Worm (Caenorhabditis elegans): ENCODE results near the gene Y42G9A.3.

Y42G9A.3 gene

DNA sequence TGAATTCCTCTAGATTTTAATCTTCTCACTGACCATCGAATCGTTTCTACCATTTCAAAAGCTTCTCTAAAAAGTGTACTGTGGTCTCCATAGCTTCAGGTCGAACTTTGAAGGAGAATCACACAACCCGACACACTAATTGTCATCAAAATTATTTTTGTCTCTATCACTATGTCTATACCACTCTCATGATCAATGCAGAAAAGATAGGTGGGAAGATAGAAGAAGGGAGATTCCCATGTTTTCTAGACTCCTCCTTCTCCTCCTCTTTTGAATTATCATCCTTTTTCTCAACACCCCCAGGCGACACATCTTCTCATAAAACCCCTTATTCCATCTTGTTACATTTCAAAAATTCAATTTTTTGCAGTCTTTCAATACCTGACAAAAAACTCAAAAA lies at the start of gene Y42G9A.3:
TSS of gene Y42G9A.3 (plus strand) at position 363 of the 400 bp plus-strand sequence.
- no peak for TF ChIP-seq hnd-1 (tag; optimal IDR thresholded peaks at IDR 0.05)
- TF ChIP-seq ceh-36 (tag; optimal IDR thresholded peaks at IDR 0.05): no peak
- TF ChIP-seq F13C5.2 (tag; optimal IDR thresholded peaks at IDR 0.05): no peak
- TF ChIP-seq tra-4 (tag; optimal IDR thresholded peaks at IDR 0.05): no peak
- no peak for TF ChIP-seq tbx-37 (GFP tag; conservative IDR thresholded peaks at IDR 0.05)
- no peak for TF ChIP-seq ama-1 (optimal IDR thresholded peaks at IDR 0.05)
- TF ChIP-seq scrt-1 (GFP tag; IDR thresholded peaks at IDR 0.05): no peak
- TF ChIP-seq tbx-11 (GFP tag; IDR thresholded peaks at IDR 0.05): no peak
- no peak for TF ChIP-seq ceh-13 (GFP tag; optimal IDR thresholded peaks at IDR 0.05)
- TF ChIP-seq aly-1 (tag; optimal IDR thresholded peaks at IDR 0.05): no peak
- no peak for TF ChIP-seq hmg-4 (GFP tag; optimal IDR thresholded peaks at IDR 0.05)
- no peak for TF ChIP-seq flt-1 (GFP tag; IDR thresholded peaks at IDR 0.05)
- TF ChIP-seq pes-1 (GFP tag; IDR thresholded peaks at IDR 0.05): no peak
- TF ChIP-seq hmbx-1 (tag; optimal IDR thresholded peaks at IDR 0.05): no peak
- TF ChIP-seq B0310.2 (tag; optimal IDR thresholded peaks at IDR 0.05): no peak
- TF ChIP-seq ets-7 (tag; optimal IDR thresholded peaks at IDR 0.05): no peak
- TF ChIP-seq sea-1 (GFP tag; conservative IDR thresholded peaks at IDR 0.05): no peak

DNA sequence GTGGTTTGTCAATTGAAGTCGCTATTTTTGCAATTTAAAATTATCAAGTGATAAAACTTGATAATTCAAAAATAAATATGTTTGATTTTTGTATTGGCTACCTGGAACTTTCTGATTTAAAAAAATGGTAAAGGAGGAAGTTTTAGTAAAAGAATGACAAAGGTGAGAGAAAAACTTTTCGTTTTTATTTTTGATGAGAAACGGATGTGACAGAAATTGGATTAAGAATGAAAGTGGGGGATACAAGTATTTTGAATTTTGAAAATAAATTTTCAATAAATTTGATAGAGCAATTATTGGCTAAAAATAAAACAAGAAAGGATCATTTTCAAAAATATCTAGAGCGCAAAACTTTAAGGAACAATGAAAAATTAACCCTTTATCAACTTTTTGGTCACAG lies 43.3 kb upstream of the Y42G9A.3 start, which contains the start of gene C05D10.4:
TSS of gene C05D10.4 (minus strand) at position 101 of the 400 bp plus-strand sequence.
- TF ChIP-seq scrt-1 (GFP tag; IDR thresholded peaks at IDR 0.05) (no peak), hmg-4 (GFP tag; optimal IDR thresholded peaks at IDR 0.05) (no peak), B0310.2 (tag; optimal IDR thresholded peaks at IDR 0.05) (no peak), sea-1 (GFP tag; conservative IDR thresholded peaks at IDR 0.05) (no peak), ama-1 (optimal IDR thresholded peaks at IDR 0.05) (no peak), hnd-1 (tag; optimal IDR thresholded peaks at IDR 0.05) (no peak), tbx-37 (GFP tag; conservative IDR thresholded peaks at IDR 0.05) (no peak), hmbx-1 (tag; optimal IDR thresholded peaks at IDR 0.05) (no peak), tra-4 (tag; optimal IDR thresholded peaks at IDR 0.05) (no peak), ceh-13 (GFP tag; optimal IDR thresholded peaks at IDR 0.05) (no peak), pes-1 (GFP tag; IDR thresholded peaks at IDR 0.05) (no peak), ceh-36 (tag; optimal IDR thresholded peaks at IDR 0.05) (no peak), aly-1 (tag; optimal IDR thresholded peaks at IDR 0.05) (no peak), flt-1 (GFP tag; IDR thresholded peaks at IDR 0.05) (no peak), F13C5.2 (tag; optimal IDR thresholded peaks at IDR 0.05) (no peak), tbx-11 (GFP tag; IDR thresholded peaks at IDR 0.05) (no peak)

DNA sequence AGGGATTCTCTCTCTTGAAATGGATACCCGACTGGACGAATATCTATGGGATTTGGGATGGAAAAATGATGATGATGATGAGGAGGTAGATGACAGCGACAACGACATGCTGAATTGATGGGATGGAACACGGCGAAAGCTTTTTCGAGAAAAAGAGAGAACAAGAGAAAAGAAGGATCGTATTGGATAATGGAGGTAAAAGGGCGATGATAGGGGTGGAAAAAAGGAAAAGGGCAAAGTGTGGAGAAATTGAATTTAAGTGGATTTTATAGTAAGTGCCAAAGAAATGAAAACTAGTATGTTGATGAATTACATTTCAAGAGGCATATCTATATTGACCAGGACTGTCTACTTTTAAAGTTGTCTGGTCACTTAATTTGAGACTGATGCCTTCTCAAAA lies 40.2 kb upstream of the Y42G9A.3 start:
- no peak for TF ChIP-seq B0310.2 (tag; optimal IDR thresholded peaks at IDR 0.05)
- no peak for TF ChIP-seq sea-1 (GFP tag; conservative IDR thresholded peaks at IDR 0.05)
- no peak for TF ChIP-seq hnd-1 (tag; optimal IDR thresholded peaks at IDR 0.05)
- no peak for TF ChIP-seq ceh-36 (tag; optimal IDR thresholded peaks at IDR 0.05)
- no peak for TF ChIP-seq tbx-11 (GFP tag; IDR thresholded peaks at IDR 0.05)
- no peak for TF ChIP-seq pes-1 (GFP tag; IDR thresholded peaks at IDR 0.05)

DNA sequence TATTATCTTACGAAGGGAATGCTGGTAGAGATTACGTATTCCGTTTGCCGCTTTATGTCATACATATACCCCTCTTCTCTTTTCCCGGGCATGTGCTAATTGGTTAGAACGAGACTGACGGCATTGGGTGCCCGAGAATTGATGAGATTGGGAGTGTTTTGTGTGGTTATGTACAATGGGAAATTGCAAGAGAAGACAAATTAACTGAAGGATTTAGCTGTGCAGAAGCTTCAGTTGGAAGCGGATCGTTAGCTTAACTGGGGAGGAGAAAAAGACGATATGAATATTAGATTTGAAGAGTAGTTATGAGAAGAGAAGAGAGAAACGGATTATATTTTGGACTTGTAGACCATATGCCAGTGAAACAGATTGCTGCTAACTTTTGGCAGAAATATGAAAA lies 35.9 kb upstream of the Y42G9A.3 start:
- TF ChIP-seq ceh-36 (tag; optimal IDR thresholded peaks at IDR 0.05) (no peak), hmbx-1 (tag; optimal IDR thresholded peaks at IDR 0.05) (no peak), F13C5.2 (tag; optimal IDR thresholded peaks at IDR 0.05) (no peak), scrt-1 (GFP tag; IDR thresholded peaks at IDR 0.05) (no peak), ama-1 (optimal IDR thresholded peaks at IDR 0.05) (no peak), hmg-4 (GFP tag; optimal IDR thresholded peaks at IDR 0.05) (no peak), aly-1 (tag; optimal IDR thresholded peaks at IDR 0.05) (no peak), sea-1 (GFP tag; conservative IDR thresholded peaks at IDR 0.05) (no peak), tbx-11 (GFP tag; IDR thresholded peaks at IDR 0.05) (no peak), tra-4 (tag; optimal IDR thresholded peaks at IDR 0.05) (no peak), ets-7 (tag; optimal IDR thresholded peaks at IDR 0.05) (no peak), hnd-1 (tag; optimal IDR thresholded peaks at IDR 0.05) (no peak), ceh-13 (GFP tag; optimal IDR thresholded peaks at IDR 0.05) (no peak), flt-1 (GFP tag; IDR thresholded peaks at IDR 0.05) (no peak), tbx-37 (GFP tag; conservative IDR thresholded peaks at IDR 0.05) (no peak), B0310.2 (tag; optimal IDR thresholded peaks at IDR 0.05) (no peak), pes-1 (GFP tag; IDR thresholded peaks at IDR 0.05) (no peak)

DNA sequence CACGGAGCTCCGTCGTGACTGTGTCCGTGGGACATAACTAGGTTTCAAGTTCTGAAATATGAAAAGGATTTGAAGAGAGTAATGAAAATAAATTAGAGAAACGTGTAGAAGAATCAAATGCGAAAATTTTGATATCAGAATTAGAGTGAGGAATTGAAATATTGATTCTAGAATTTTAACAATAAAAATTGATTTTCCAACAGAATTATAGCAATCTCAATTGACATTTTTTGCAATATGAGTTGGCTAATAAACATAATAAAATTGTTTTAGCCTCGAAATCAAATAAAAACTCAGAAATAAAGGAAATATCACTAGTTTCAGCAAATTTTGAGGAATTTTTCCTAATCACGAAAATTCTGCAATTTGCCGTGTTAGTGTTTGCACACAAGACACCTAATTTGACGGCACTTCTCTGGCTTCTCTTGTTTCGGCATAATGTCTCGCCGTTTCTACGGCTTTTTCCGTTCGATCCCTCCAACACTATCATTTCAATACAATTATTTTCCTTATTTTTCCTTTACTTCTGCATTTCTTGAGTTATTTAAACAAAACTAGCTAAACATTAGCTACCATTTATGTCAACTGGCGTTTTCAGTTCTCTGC lies 29.7 kb upstream of the Y42G9A.3 start, which contains the start of gene nmt-1:
TSS of gene nmt-1 (minus strand) at position 51 of the 606 bp plus-strand sequence.
- TF ChIP-seq scrt-1 (GFP tag; IDR thresholded peaks at IDR 0.05) (no peak), F13C5.2 (tag; optimal IDR thresholded peaks at IDR 0.05) (peak; percentile 41)

DNA sequence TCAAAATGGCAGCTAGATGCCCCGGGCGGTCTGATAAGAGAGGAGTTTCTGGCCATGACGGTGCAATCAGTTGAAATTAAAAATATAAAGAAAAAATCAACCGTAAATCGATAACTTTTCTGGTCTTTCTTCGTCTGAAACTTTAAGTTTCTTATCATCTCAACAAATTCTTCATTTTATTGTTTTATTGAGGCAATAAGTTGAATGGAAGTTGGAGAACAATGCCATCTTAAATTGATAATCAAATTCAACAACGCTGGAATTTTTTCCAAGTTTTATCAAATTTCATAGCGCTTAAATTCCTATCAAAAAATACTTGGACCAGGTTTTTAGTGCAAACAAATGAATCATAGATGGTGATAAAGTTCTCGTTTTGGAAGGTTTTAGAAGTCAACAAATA lies 29.1 kb upstream of the Y42G9A.3 start:
- no peak for TF ChIP-seq ets-7 (tag; optimal IDR thresholded peaks at IDR 0.05)
- TF ChIP-seq tbx-37 (GFP tag; conservative IDR thresholded peaks at IDR 0.05): no peak
- TF ChIP-seq B0310.2 (tag; optimal IDR thresholded peaks at IDR 0.05): no peak
- no peak for TF ChIP-seq hnd-1 (tag; optimal IDR thresholded peaks at IDR 0.05)
- no peak for TF ChIP-seq pes-1 (GFP tag; IDR thresholded peaks at IDR 0.05)
- no peak for TF ChIP-seq ceh-36 (tag; optimal IDR thresholded peaks at IDR 0.05)
- TF ChIP-seq hmbx-1 (tag; optimal IDR thresholded peaks at IDR 0.05): no peak
- TF ChIP-seq scrt-1 (GFP tag; IDR thresholded peaks at IDR 0.05): no peak
- TF ChIP-seq ceh-13 (GFP tag; optimal IDR thresholded peaks at IDR 0.05): no peak
- no peak for TF ChIP-seq ama-1 (optimal IDR thresholded peaks at IDR 0.05)
- no peak for TF ChIP-seq F13C5.2 (tag; optimal IDR thresholded peaks at IDR 0.05)

DNA sequence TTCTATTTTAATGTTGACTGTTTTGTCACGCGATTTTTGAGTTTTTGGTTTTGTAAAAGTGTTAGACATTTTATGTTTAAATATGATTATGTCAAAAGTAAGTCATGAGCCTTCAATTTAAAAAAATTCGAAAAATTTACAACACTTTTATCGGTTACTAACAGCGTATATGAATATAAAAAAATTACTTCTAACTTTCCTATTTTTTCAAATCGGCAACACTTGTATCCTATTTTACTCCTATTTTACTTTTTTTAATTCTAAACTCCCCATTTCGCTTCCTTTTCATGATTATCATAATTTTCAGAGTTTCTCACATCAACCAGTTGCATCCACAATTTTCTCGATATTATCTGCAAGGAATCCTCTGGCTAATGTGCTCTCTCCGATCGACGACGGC lies 27.7 kb upstream of the Y42G9A.3 start, which contains the start of gene kin-18:
TSS of gene kin-18 (plus strand) at position 301 of the 400 bp plus-strand sequence.
- no peak for TF ChIP-seq B0310.2 (tag; optimal IDR thresholded peaks at IDR 0.05)

DNA sequence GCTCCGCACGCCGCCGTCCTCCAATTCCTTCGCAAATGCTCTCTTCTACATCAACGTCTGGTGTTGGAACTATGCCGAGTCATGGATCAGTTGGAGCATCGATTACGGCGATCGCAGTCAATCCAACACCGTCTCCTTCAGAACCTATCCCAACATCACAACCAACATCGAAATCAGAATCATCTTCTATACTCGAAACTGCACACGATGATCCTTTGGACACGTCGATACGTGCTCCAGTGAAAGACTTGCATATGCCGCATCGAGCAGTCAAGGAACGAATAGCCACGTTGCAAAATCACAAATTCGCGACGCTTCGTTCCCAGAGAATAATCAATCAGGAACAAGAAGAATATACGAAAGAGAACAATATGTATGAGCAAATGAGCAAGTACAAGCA lies 25.1 kb upstream of the Y42G9A.3 start:
- no peak for TF ChIP-seq pes-1 (GFP tag; IDR thresholded peaks at IDR 0.05)
- no peak for TF ChIP-seq tbx-37 (GFP tag; conservative IDR thresholded peaks at IDR 0.05)
- TF ChIP-seq sea-1 (GFP tag; conservative IDR thresholded peaks at IDR 0.05): no peak
- TF ChIP-seq scrt-1 (GFP tag; IDR thresholded peaks at IDR 0.05): no peak
